Worm (Caenorhabditis elegans): ENCODE data around the gene fbxa-115.

fbxa-115 gene

DNA sequence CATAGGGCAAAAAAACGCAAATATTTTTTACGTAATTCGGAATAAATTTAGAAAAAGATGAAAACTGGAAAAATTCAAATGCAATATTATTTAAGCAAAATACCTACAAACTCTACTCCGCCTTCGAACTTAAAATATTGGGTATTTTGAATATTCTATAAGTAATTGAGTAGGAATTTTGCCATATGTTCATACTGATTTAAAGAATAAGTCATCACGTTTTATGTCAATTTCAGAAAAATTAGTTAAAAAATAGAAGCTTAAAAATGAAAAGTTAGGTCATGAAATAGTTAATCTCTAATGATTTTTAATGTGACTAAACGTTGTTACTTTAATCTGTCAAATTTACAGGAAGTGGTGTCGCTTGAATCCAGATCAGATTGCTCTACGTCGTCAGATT lies 40.5 kb downstream of the fbxa-115 start, which contains the start of gene F19B2.7:
F19B2.7 (plus strand) TSS at position 301 of the 400 bp plus-strand sequence.
- no peak for TF ChIP-seq zip-11 (GFP tag; IDR thresholded peaks at IDR 0.05)
- no peak for TF ChIP-seq Y105C5A.15 (GFP tag; IDR thresholded peaks at IDR 0.05)
- no peak for TF ChIP-seq nhr-28 (tag; optimal IDR thresholded peaks at IDR 0.05)
- TF ChIP-seq fos-1 (tag; optimal IDR thresholded peaks at IDR 0.05) = no peak
- TF ChIP-seq mep-1 (tag; optimal IDR thresholded peaks at IDR 0.05) = no peak
- no peak for TF ChIP-seq mxl-2 (GFP tag; conservative IDR thresholded peaks at IDR 0.05)
- TF ChIP-seq nhr-25 (tag; optimal IDR thresholded peaks at IDR 0.05; ENCODE audit: borderline replicate concordance, insufficient read depth) = no peak
- no peak for TF ChIP-seq F10B5.3 (tag; optimal IDR thresholded peaks at IDR 0.05)
- no peak for TF ChIP-seq ceh-82 (tag; optimal IDR thresholded peaks at IDR 0.05)
- no peak for TF ChIP-seq egl-43 (GFP tag; IDR thresholded peaks at IDR 0.05)
- no peak for TF ChIP-seq lsy-2 (tag; optimal IDR thresholded peaks at IDR 0.05)
- no peak for TF ChIP-seq unc-62 (GFP tag; optimal IDR thresholded peaks at IDR 0.05 in 1 of 2)
- TF ChIP-seq unc-62 (tag; optimal IDR thresholded peaks at IDR 0.05) = no peak
- TF ChIP-seq rbr-2 (tag; optimal IDR thresholded peaks at IDR 0.05) = no peak
- no peak for TF ChIP-seq cey-2 (tag; optimal IDR thresholded peaks at IDR 0.05; ENCODE audit: borderline replicate concordance, insufficient read depth)
- no peak for TF ChIP-seq nhr-6 (tag; optimal IDR thresholded peaks at IDR 0.05)
- no peak for TF ChIP-seq lin-39 (tag; optimal IDR thresholded peaks at IDR 0.05)

DNA sequence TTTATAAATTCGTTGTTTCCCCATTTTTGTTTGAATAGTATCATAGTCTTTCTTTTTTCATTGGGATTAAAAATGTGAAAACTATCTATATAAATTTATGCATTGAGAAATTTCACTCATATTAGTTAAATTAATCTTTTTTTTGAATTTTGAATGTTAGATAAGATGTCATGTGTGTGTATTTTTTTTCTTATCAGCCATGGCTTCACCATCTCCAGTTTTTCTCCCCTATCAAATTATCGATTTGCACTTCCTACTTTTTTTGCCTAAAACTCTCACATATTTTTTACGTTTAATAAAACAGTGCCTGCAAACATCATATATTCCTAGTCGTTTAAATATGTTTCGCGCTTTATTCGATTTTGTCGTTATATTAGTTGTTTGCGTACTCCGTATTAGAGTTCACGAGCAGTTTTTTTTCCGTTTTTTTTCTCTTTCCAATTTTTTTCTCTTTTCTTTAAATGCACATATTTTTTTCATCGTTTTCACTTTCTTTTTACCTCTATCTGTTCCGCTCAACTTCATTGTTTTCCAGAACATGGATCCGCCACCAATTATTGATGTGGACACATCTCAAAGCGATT lies 44.2 kb downstream of the fbxa-115 start, which contains the start of gene Y113G7A.13:
Y113G7A.13 (plus strand) TSS at position 534 of the 584 bp plus-strand sequence.
- peak; percentile 66 for TF ChIP-seq nhr-28 (tag; optimal IDR thresholded peaks at IDR 0.05)
- TF ChIP-seq T20F7.1 (GFP tag; optimal IDR thresholded peaks at IDR 0.05) = peak; percentile 27
- TF ChIP-seq hlh-11 (tag; optimal IDR thresholded peaks at IDR 0.05) = peak; percentile 54
- peak in 1 of 2 experiments; percentile 5 for TF ChIP-seq mdl-1 (tag; optimal IDR thresholded peaks at IDR 0.05)
- TF ChIP-seq lin-1 (GFP tag; IDR thresholded peaks at IDR 0.05) = peak; percentile 55; the same call in 1 of the 2 replicates
- TF ChIP-seq lim-7 (GFP tag; IDR thresholded peaks at IDR 0.05) = no peak
- peak; percentile 58 for TF ChIP-seq dmd-6 (GFP tag; IDR thresholded peaks at IDR 0.05)
- TF ChIP-seq pqm-1 (tag; optimal IDR thresholded peaks at IDR 0.05) = peak; percentile 98
- TF ChIP-seq nhr-77 (tag; optimal IDR thresholded peaks at IDR 0.05) = peak; percentile 77
- no peak for TF ChIP-seq daf-16 (GFP tag; optimal IDR thresholded peaks at IDR 0.05)
- peak; percentile 72 for TF ChIP-seq daf-16 (tag; optimal IDR thresholded peaks at IDR 0.05)
- TF ChIP-seq ces-1 (GFP tag; optimal IDR thresholded peaks at IDR 0.05) = no peak
- no peak for TF ChIP-seq vab-7 (GFP tag; IDR thresholded peaks at IDR 0.05)
- peak; percentile 80 for TF ChIP-seq dve-1 (tag; optimal IDR thresholded peaks at IDR 0.05; ENCODE audit: insufficient read depth)

DNA sequence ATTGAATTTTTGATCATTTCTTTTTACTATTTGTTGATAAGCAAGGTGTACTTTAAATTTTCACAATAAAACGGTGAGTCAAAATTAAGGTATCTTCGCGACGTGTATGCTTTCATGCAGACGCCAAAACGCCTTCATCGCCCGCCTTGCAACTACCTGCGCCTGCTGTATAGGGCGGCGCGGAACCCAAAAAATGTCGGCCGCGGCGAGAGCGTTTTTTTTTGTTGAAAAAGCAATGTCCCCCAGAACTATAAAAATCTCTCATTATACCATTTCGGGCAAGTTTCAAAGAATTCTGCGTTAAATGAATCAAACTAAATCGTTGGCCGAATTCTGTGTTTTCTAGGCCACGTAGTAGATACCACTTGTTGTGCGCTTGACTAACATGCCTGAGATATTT lies 48.2 kb downstream of the fbxa-115 start:
- TF ChIP-seq ceh-28 (tag; optimal IDR thresholded peaks at IDR 0.05) = no peak

DNA sequence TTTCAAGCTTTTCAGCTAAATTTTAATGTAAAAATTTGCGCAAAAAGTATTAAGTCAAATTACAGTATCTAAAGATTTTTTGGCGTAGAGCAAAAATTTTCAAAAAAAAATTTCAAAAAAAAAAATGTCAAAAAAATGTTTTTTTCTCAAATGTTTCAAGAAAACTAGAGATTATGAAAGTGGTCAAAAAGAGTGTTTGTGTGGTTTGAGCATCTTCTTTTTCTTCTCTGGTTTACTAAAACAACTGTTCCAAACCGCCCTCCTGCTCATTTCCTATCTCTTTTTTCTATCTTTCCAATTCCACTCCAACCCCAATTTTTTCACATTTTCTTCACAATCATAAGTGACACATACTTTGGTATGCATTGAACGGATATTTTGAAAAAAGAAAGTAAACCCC lies 49.7 kb downstream of the fbxa-115 start, which contains the start of gene Y113G7A.12:
Y113G7A.12 (plus strand) TSS at position 301 of the 400 bp plus-strand sequence.
- no peak for TF ChIP-seq zfp-3 (GFP tag; conservative IDR thresholded peaks at IDR 0.05)
- peak; percentile 89 for TF ChIP-seq aha-1 (tag)

All from whole organism, L4 larva.